Fruit fly (Drosophila melanogaster): Measurements from ENCODE around the gene CG15322.

- TF ChIP-seq CG17806 (tag; optimal IDR thresholded peaks at IDR 0.05) = peak; percentile 90
- peak; percentile 93 for TF ChIP-seq CG32121 (GFP tag; IDR thresholded peaks at IDR 0.05)
- peak; percentile 17 for TF ChIP-seq EcR (GFP tag; optimal IDR thresholded peaks at IDR 0.05)
- peak; percentile 94 for TF ChIP-seq CG8159 (tag; optimal IDR thresholded peaks at IDR 0.05)
These were observed 40.2 kb downstream of the CG15322 start, which contains the start of gene AnxB10 for dm6 chrX:20173464-20173995.

Measured in whole organism, pupa.